Fruit fly (Drosophila melanogaster): ENCODE data around the gene Ndc80.

- no peak for TF ChIP-seq Sin3A (optimal IDR thresholded peaks at IDR 0.05)
- no peak for TF ChIP-seq CG14441 (GFP tag; IDR thresholded peaks at IDR 0.05)
- TF ChIP-seq aop (GFP tag; IDR thresholded peaks at IDR 0.05) = no peak
Measured at dm6 chrX:13625080-13625723, 13.3 kb upstream of the Ndc80 start.
